Worm (Caenorhabditis elegans): Measurements from ENCODE around the gene srlf-18.

The srlf-18 gene

ce11 chrIV:11142314-11143227, 41.3 kb upstream of the srlf-18 start, which contains the start of gene skih-2 (continued):
- TF ChIP-seq snpc-3.4 (tag; optimal IDR thresholded peaks at IDR 0.05) (peak; percentile 14), nfya-2 (GFP tag; IDR thresholded peaks at IDR 0.05) (no peak), ZK185.1 (tag; optimal IDR thresholded peaks at IDR 0.05; ENCODE audit: poor library complexity, severe bottlenecking) (no peak), ztf-18 (tag; optimal IDR thresholded peaks at IDR 0.05) (no peak), Y56A3A.18 (GFP tag; IDR thresholded peaks at IDR 0.05) (no peak), aptf-2 (GFP tag; conservative IDR thresholded peaks at IDR 0.05) (no peak), attf-5 (GFP tag; optimal IDR thresholded peaks at IDR 0.05) (no peak), ceh-91 (GFP tag; IDR thresholded peaks at IDR 0.05) (peak; percentile 73), F55B11.4 (tag; optimal IDR thresholded peaks at IDR 0.05; ENCODE audit: borderline replicate concordance, insufficient read depth) (no peak), snpc-1.3 (tag; optimal IDR thresholded peaks at IDR 0.05; ENCODE audit: insufficient read depth) (no peak), akir-1 (GFP tag; optimal IDR thresholded peaks at IDR 0.05) (no peak), efl-1 (GFP tag; optimal IDR thresholded peaks at IDR 0.05) (peak; percentile 72), unc-62 (GFP tag; optimal IDR thresholded peaks at IDR 0.05) (no peak)

ce11 chrIV:11131268-11131667, 30.0 kb upstream of the srlf-18 start, which contains the start of gene ard-1:
Gene ard-1 (plus strand): TSS chrIV:11131279.
- no peak for TF ChIP-seq lsy-27 (tag; optimal IDR thresholded peaks at IDR 0.05; ENCODE audit: borderline replicate concordance, insufficient read depth)
- 0 out of 2 replicates have a peak, but pooled peaks have one; percentile 15 for TF ChIP-seq hsf-1 (GFP tag; IDR thresholded peaks at IDR 0.05)
- no peak for TF ChIP-seq lin-40 (tag; optimal IDR thresholded peaks at IDR 0.05)
- peak; percentile 10 for TF ChIP-seq xnd-1 (tag; optimal IDR thresholded peaks at IDR 0.05)
- TF ChIP-seq nhr-90 (tag; optimal IDR thresholded peaks at IDR 0.05): no peak
- 0 out of 2 replicates have a peak, but pooled peaks have one; percentile 32 for TF ChIP-seq madf-3 (GFP tag; IDR thresholded peaks at IDR 0.05)
- TF ChIP-seq ztf-3 (GFP tag; optimal IDR thresholded peaks at IDR 0.05): no peak
- TF ChIP-seq aptf-2 (GFP tag; conservative IDR thresholded peaks at IDR 0.05): no peak
- TF ChIP-seq tbp1 (GFP tag; optimal IDR thresholded peaks at IDR 0.05): no peak
- no peak for TF ChIP-seq F55B11.4 (tag; optimal IDR thresholded peaks at IDR 0.05; ENCODE audit: borderline replicate concordance, insufficient read depth)
- no peak for TF ChIP-seq ceh-91 (GFP tag; IDR thresholded peaks at IDR 0.05)
- no peak for TF ChIP-seq ceh-27 (GFP tag; optimal IDR thresholded peaks at IDR 0.05)
- no peak for TF ChIP-seq fkh-3 (tag; optimal IDR thresholded peaks at IDR 0.05)
- TF ChIP-seq mxl-1 (tag; optimal IDR thresholded peaks at IDR 0.05): no peak
- TF ChIP-seq aptf-3 (GFP tag; IDR thresholded peaks at IDR 0.05): no peak
- TF ChIP-seq dpl-1 (GFP tag; optimal IDR thresholded peaks at IDR 0.05): no peak
- TF ChIP-seq egl-44 (GFP tag; IDR thresholded peaks at IDR 0.05): no peak
- TF ChIP-seq unc-130 (GFP tag; optimal IDR thresholded peaks at IDR 0.05): no peak
- 0 out of 2 replicates have a peak, but pooled peaks have one; percentile 39 for TF ChIP-seq B0336.3 (GFP tag; IDR thresholded peaks at IDR 0.05)

ce11 chrIV:11130774-11131173, 29.5 kb upstream of the srlf-18 start:
- TF ChIP-seq Y53G8AR.9 (GFP tag; conservative IDR thresholded peaks at IDR 0.05): no peak
- no peak for TF ChIP-seq B0261.1 (tag; optimal IDR thresholded peaks at IDR 0.05)
- no peak for TF ChIP-seq sdz-38 (tag; optimal IDR thresholded peaks at IDR 0.05)
- TF ChIP-seq athp-1 (tag; optimal IDR thresholded peaks at IDR 0.05): no peak
- no peak for TF ChIP-seq nhr-120 (GFP tag; IDR thresholded peaks at IDR 0.05)
- TF ChIP-seq hmg-1.2 (GFP tag; IDR thresholded peaks at IDR 0.05): peak; percentile 29; the same call in 1 of the 2 replicates
- TF ChIP-seq ztf-3 (GFP tag; optimal IDR thresholded peaks at IDR 0.05): no peak
- TF ChIP-seq B0336.3 (GFP tag; IDR thresholded peaks at IDR 0.05): no peak
- TF ChIP-seq lsl-1 (GFP tag; optimal IDR thresholded peaks at IDR 0.05): no peak
- TF ChIP-seq madf-3 (GFP tag; IDR thresholded peaks at IDR 0.05): no peak
- TF ChIP-seq ceh-40 (GFP tag; IDR thresholded peaks at IDR 0.05): no peak
- TF ChIP-seq B0035.1 (tag; optimal IDR thresholded peaks at IDR 0.05): no peak
- TF ChIP-seq bed-1 (GFP tag; IDR thresholded peaks at IDR 0.05): no peak
- TF ChIP-seq ama-1 (optimal IDR thresholded peaks at IDR 0.05): no peak
- peak in 1 of 2 experiments; percentile 44 for TF ChIP-seq ama-1 (GFP tag; optimal IDR thresholded peaks at IDR 0.05)
- TF ChIP-seq gei-17 (GFP tag; optimal IDR thresholded peaks at IDR 0.05): no peak
- no peak for TF ChIP-seq Y79H2A.3 (GFP tag; conservative IDR thresholded peaks at IDR 0.05)
- TF ChIP-seq F23B12.7 (tag; optimal IDR thresholded peaks at IDR 0.05; ENCODE audit: insufficient read depth): no peak
